Worm (Caenorhabditis elegans): ENCODE results near the gene cisd-3.1.

- peak; percentile 80 for TF ChIP-seq W03F9.2 (tag; optimal IDR thresholded peaks at IDR 0.05)
- peak; percentile 54 for TF ChIP-seq dao-5 (tag; optimal IDR thresholded peaks at IDR 0.05)
- peak; percentile 66 for TF ChIP-seq him-1 (tag; optimal IDR thresholded peaks at IDR 0.05)
Observed at ce11 chrIII:4568455-4568854, 25.8 kb downstream of the cisd-3.1 start, which contains the start of gene idhg-1.
